Worm (Caenorhabditis elegans): ENCODE data around the gene fbxb-26.

The fbxb-26 gene

DNA sequence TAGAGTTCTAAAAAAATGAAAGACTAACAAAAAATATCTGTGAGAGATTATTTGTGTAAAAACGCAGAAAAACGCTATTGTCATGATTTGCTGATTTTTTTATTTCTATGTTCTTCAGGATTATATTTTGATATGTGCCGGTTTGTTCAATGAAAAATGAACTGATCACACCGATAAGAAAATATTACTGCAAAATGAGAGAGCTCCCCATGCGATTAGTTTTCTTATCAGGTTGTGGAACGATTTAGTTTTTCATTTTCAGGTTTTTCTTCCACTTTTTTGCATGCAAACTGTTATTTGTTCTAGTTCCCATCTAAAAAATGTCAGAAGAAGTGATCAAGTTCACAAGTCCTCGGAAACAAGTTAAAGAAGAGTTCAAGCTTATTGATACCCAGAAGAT lies 45.9 kb downstream of the fbxb-26 start, which contains the start of gene btb-9:
Gene btb-9, plus strand, starts transcription at position 254 of the 400 bp plus-strand sequence.
- TF ChIP-seq mbf-1 (tag; optimal IDR thresholded peaks at IDR 0.05) (no peak), fos-1 (tag; optimal IDR thresholded peaks at IDR 0.05) (peak; percentile 87), crh-2 (tag; optimal IDR thresholded peaks at IDR 0.05) (peak; percentile 41)

DNA sequence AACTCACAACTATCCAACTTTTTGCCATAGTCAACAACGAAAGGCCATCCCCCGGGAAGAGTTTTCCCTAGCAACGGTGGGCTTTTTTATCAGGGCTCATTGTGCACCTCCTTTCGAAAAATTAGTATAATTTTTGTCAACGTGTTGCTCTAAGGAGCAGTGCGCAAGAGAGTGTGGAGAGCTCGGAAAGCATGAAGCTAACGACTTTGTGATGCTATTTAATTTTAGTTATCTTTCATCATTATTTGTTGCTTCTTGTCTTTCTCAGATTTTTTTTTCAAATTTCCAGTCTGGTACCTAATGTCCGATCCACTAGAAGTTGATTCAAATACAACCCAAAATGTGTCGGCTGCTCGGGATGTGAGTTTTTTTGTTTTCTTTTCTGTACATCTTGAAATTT lies 47.8 kb downstream of the fbxb-26 start, which contains the start of gene ceh-81:
Gene ceh-81, plus strand, starts transcription at position 301 of the 400 bp plus-strand sequence.
- TF ChIP-seq lin-39 (tag; optimal IDR thresholded peaks at IDR 0.05) (no peak), lsy-2 (tag; optimal IDR thresholded peaks at IDR 0.05) (no peak), aly-2 (tag; optimal IDR thresholded peaks at IDR 0.05) (no peak), zag-1 (tag; optimal IDR thresholded peaks at IDR 0.05) (no peak), F13H6.1 (tag; optimal IDR thresholded peaks at IDR 0.05) (no peak), ztf-11 (tag; optimal IDR thresholded peaks at IDR 0.05) (no peak)

DNA sequence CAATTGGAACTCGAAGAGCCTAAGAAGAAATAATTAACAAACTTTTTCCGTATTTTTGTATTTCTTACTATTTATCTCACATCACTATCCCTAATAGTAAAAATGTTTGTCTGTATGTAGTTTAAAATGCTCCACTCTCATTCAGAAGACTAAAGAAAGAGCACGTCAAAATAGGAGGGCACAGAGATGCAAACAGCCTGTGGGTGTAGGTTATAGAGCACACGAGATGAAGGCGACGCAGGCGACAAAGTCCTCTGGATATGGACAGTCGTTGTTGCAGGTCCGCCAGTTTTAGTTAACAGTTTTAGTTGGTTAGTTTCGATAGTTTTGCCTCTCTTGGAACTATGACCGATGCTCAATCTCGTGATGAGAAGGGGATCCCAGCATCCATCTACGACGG lies 49.6 kb downstream of the fbxb-26 start, which contains the start of gene ceh-82:
Gene ceh-82, plus strand, starts transcription at position 301 of the 400 bp plus-strand sequence.
- no peak for TF ChIP-seq unc-62 (GFP tag; optimal IDR thresholded peaks at IDR 0.05)
- no peak for TF ChIP-seq nhr-23 (tag; optimal IDR thresholded peaks at IDR 0.05)
- no peak for TF ChIP-seq unc-55 (GFP tag; optimal IDR thresholded peaks at IDR 0.05)
- no peak for TF ChIP-seq crh-2 (tag; optimal IDR thresholded peaks at IDR 0.05)
- no peak for TF ChIP-seq aly-2 (tag; optimal IDR thresholded peaks at IDR 0.05)
- TF ChIP-seq C34F6.9 (tag; optimal IDR thresholded peaks at IDR 0.05) = no peak
- TF ChIP-seq nhr-129 (tag; optimal IDR thresholded peaks at IDR 0.05) = no peak
- no peak for TF ChIP-seq ztf-4 (tag; optimal IDR thresholded peaks at IDR 0.05)
- TF ChIP-seq elt-1 (tag; optimal IDR thresholded peaks at IDR 0.05) = no peak
- no peak for TF ChIP-seq nhr-25 (tag; optimal IDR thresholded peaks at IDR 0.05)
- TF ChIP-seq sma-9 (GFP tag; optimal IDR thresholded peaks at IDR 0.05) = no peak
- TF ChIP-seq sma-9 (tag; optimal IDR thresholded peaks at IDR 0.05) = no peak
- no peak for TF ChIP-seq nhr-21 (tag; optimal IDR thresholded peaks at IDR 0.05)
- no peak for TF ChIP-seq nhr-12 (tag; optimal IDR thresholded peaks at IDR 0.05)

All from whole organism, L2 larva.